In genomic region chrX:8263236-8263635, dm6 we compare ENCODE assay signal across 1 fruit fly cellular context.
TF ChIP-seq lines count a peak whose summit lies in the region.

No protein-coding gene starts in this region.

TF ChIP-seq in whole organism, embryonic, 481 proteins besides CTCF, POLR2A, EP300 and RAD21 (continued from another document):
- TF ChIP-seq Dad (GFP tag; optimal IDR thresholded peaks at IDR 0.05; lab: Kevin White, UChicago) = no peak
- no peak for TF ChIP-seq CG11398 (GFP tag; optimal IDR thresholded peaks at IDR 0.05; lab: Kevin White, UChicago)
- no peak for TF ChIP-seq CG14014 (GFP tag; IDR thresholded peaks at IDR 0.05; lab: Robert Waterston, UW)
- no peak for TF ChIP-seq pho (GFP tag; optimal IDR thresholded peaks at IDR 0.05; lab: Kevin White, UChicago)
- TF ChIP-seq CG34376 (GFP tag; optimal IDR thresholded peaks at IDR 0.05; lab: Kevin White, UChicago) = no peak
- TF ChIP-seq schlank (tag; optimal IDR thresholded peaks at IDR 0.05; lab: Kevin White, UChicago) = no peak
- TF ChIP-seq CG11085 (GFP tag; IDR thresholded peaks at IDR 0.05; lab: Robert Waterston, UW) = no peak
- no peak for TF ChIP-seq CG17359 (tag; optimal IDR thresholded peaks at IDR 0.05; lab: Kevin White, UChicago)
- no peak for TF ChIP-seq CG14710 (tag; optimal IDR thresholded peaks at IDR 0.05; lab: Kevin White, UChicago)
- TF ChIP-seq CG1024 (GFP tag; IDR thresholded peaks at IDR 0.05; lab: Robert Waterston, UW) = no peak
- no peak for TF ChIP-seq Stat92E (GFP tag; optimal IDR thresholded peaks at IDR 0.05; lab: Kevin White, UChicago)
- TF ChIP-seq CG2712 (tag; optimal IDR thresholded peaks at IDR 0.05; lab: Kevin White, UChicago) = no peak
- no peak for TF ChIP-seq Bgb (GFP tag; IDR thresholded peaks at IDR 0.05; lab: Robert Waterston, UW; ENCODE audit: partially characterized antibody)
- no peak for TF ChIP-seq ERR (GFP tag; optimal IDR thresholded peaks at IDR 0.05; lab: Kevin White, UChicago)
- TF ChIP-seq nmo (GFP tag; optimal IDR thresholded peaks at IDR 0.05; lab: Kevin White, UChicago) = no peak
- no peak for TF ChIP-seq CG31388 (GFP tag; optimal IDR thresholded peaks at IDR 0.05; lab: Kevin White, UChicago)
- no peak for TF ChIP-seq Hand (GFP tag; optimal IDR thresholded peaks at IDR 0.05; lab: Kevin White, UChicago)
- no peak for TF ChIP-seq Hsf (GFP tag; optimal IDR thresholded peaks at IDR 0.05; lab: Kevin White, UChicago)
- TF ChIP-seq Dip3 (GFP tag; optimal IDR thresholded peaks at IDR 0.05; lab: Kevin White, UChicago) = no peak
- no peak for TF ChIP-seq esg (GFP tag; conservative IDR thresholded peaks at IDR 0.05; lab: Robert Waterston, UW)
- TF ChIP-seq slp2 (GFP tag; optimal IDR thresholded peaks at IDR 0.05; lab: Kevin White, UChicago) = no peak
- no peak for TF ChIP-seq repo (GFP tag; optimal IDR thresholded peaks at IDR 0.05; lab: Kevin White, UChicago)
- TF ChIP-seq gem (tag; optimal IDR thresholded peaks at IDR 0.05; lab: Kevin White, UChicago) = peak; percentile 34
- peak; percentile 20 for TF ChIP-seq Sox102F (GFP tag; optimal IDR thresholded peaks at IDR 0.05; lab: Kevin White, UChicago)
- TF ChIP-seq Spps (tag; optimal IDR thresholded peaks at IDR 0.05; lab: Kevin White, UChicago) = no peak
- TF ChIP-seq H2.0 (GFP tag; IDR thresholded peaks at IDR 0.05; lab: Robert Waterston, UW) = no peak
- TF ChIP-seq ham (GFP tag; IDR thresholded peaks at IDR 0.05; lab: Robert Waterston, UW) = no peak
- no peak for TF ChIP-seq prd (optimal IDR thresholded peaks at IDR 0.05; lab: Kevin White, UChicago)
- TF ChIP-seq prd (GFP tag; IDR thresholded peaks at IDR 0.05; lab: Robert Waterston, UW) = peak; percentile 18; the same call in 1 of the 3 replicates
- no peak for TF ChIP-seq CG30431 (GFP tag; optimal IDR thresholded peaks at IDR 0.05; lab: Kevin White, UChicago)
- TF ChIP-seq eve (GFP tag; optimal IDR thresholded peaks at IDR 0.05; lab: Kevin White, UChicago) = no peak
- no peak for TF ChIP-seq CG8089 (GFP tag; optimal IDR thresholded peaks at IDR 0.05; lab: Kevin White, UChicago)
- no peak for TF ChIP-seq NC2β (GFP tag; optimal IDR thresholded peaks at IDR 0.05; lab: Kevin White, UChicago)
- no peak for TF ChIP-seq Fer2 (tag; optimal IDR thresholded peaks at IDR 0.05; lab: Kevin White, UChicago)
- no peak for TF ChIP-seq CG3065 (GFP tag; optimal IDR thresholded peaks at IDR 0.05; lab: Kevin White, UChicago)
- TF ChIP-seq CG10147 (GFP tag; optimal IDR thresholded peaks at IDR 0.05; lab: Kevin White, UChicago) = no peak
- TF ChIP-seq slou (GFP tag; optimal IDR thresholded peaks at IDR 0.05; lab: Kevin White, UChicago) = no peak
- no peak for TF ChIP-seq CG9727 (GFP tag; optimal IDR thresholded peaks at IDR 0.05; lab: Kevin White, UChicago)
- 0 out of 2 replicates have a peak, but pooled peaks have one; percentile 7 for TF ChIP-seq Oaz (GFP tag; IDR thresholded peaks at IDR 0.05; lab: Robert Waterston, UW)
- TF ChIP-seq CG11695 (GFP tag; IDR thresholded peaks at IDR 0.05; lab: Robert Waterston, UW) = no peak
- no peak for TF ChIP-seq luna (GFP tag; optimal IDR thresholded peaks at IDR 0.05; lab: Kevin White, UChicago)
- no peak for TF ChIP-seq HLH54F (GFP tag; optimal IDR thresholded peaks at IDR 0.05; lab: Kevin White, UChicago)
- no peak for TF ChIP-seq Fer1 (GFP tag; optimal IDR thresholded peaks at IDR 0.05; lab: Kevin White, UChicago)
- TF ChIP-seq CG16863 (GFP tag; optimal IDR thresholded peaks at IDR 0.05; lab: Kevin White, UChicago) = no peak
- no peak for TF ChIP-seq onecut (GFP tag; IDR thresholded peaks at IDR 0.05; lab: Robert Waterston, UW)
- TF ChIP-seq CG3838 (GFP tag; optimal IDR thresholded peaks at IDR 0.05; lab: Kevin White, UChicago) = no peak
- TF ChIP-seq CG13894 (tag; optimal IDR thresholded peaks at IDR 0.05; lab: Kevin White, UChicago) = no peak
- no peak for TF ChIP-seq az2 (GFP tag; optimal IDR thresholded peaks at IDR 0.05; lab: Kevin White, UChicago)
- TF ChIP-seq unpg (GFP tag; optimal IDR thresholded peaks at IDR 0.05; lab: Kevin White, UChicago) = no peak
- peak; percentile 43; the same call in 1 of the 2 replicates for TF ChIP-seq lmd (GFP tag; IDR thresholded peaks at IDR 0.05; lab: Robert Waterston, UW)
- no peak for TF ChIP-seq CG12769 (tag; optimal IDR thresholded peaks at IDR 0.05; lab: Kevin White, UChicago)
- peak; percentile 13 for TF ChIP-seq Oli (tag; optimal IDR thresholded peaks at IDR 0.05; lab: Kevin White, UChicago)
- TF ChIP-seq CG4617 (GFP tag; optimal IDR thresholded peaks at IDR 0.05; lab: Kevin White, UChicago; ENCODE audit: borderline replicate concordance) = no peak
- TF ChIP-seq Sin3A (optimal IDR thresholded peaks at IDR 0.05; lab: Kevin White, UChicago) = no peak
- TF ChIP-seq Sox100B (GFP tag; optimal IDR thresholded peaks at IDR 0.05; lab: Kevin White, UChicago) = no peak
- peak; percentile 12 for TF ChIP-seq CG9437 (GFP tag; optimal IDR thresholded peaks at IDR 0.05; lab: Kevin White, UChicago)
- TF ChIP-seq stwl (tag; optimal IDR thresholded peaks at IDR 0.05; lab: Kevin White, UChicago) = no peak
- no peak for TF ChIP-seq BEAF-32 (GFP tag; optimal IDR thresholded peaks at IDR 0.05; lab: Kevin White, UChicago)
- peak; percentile 25 for TF ChIP-seq dmrt99B (tag; optimal IDR thresholded peaks at IDR 0.05; lab: Kevin White, UChicago)
- TF ChIP-seq CkIIα-i1 (GFP tag; IDR thresholded peaks at IDR 0.05; lab: Robert Waterston, UW) = no peak
- TF ChIP-seq CG1647 (GFP tag; optimal IDR thresholded peaks at IDR 0.05; lab: Kevin White, UChicago) = no peak
- TF ChIP-seq lbe (GFP tag; optimal IDR thresholded peaks at IDR 0.05; lab: Kevin White, UChicago) = no peak
- TF ChIP-seq trh (GFP tag; optimal IDR thresholded peaks at IDR 0.05; lab: Kevin White, UChicago) = no peak
- TF ChIP-seq CG4707 (GFP tag; optimal IDR thresholded peaks at IDR 0.05; lab: Kevin White, UChicago) = no peak
- no peak for TF ChIP-seq CG3726 (GFP tag; IDR thresholded peaks at IDR 0.05; lab: Robert Waterston, UW)
- TF ChIP-seq sna (GFP tag; IDR thresholded peaks at IDR 0.05; lab: Robert Waterston, UW; ENCODE audit: partially characterized antibody) = no peak
- TF ChIP-seq ind (GFP tag; optimal IDR thresholded peaks at IDR 0.05; lab: Kevin White, UChicago) = peak; percentile 34
- no peak for TF ChIP-seq CG7928 (GFP tag; optimal IDR thresholded peaks at IDR 0.05; lab: Kevin White, UChicago)
- TF ChIP-seq gsb-n (tag; optimal IDR thresholded peaks at IDR 0.05; lab: Kevin White, UChicago) = no peak
- TF ChIP-seq CG15479 (GFP tag; optimal IDR thresholded peaks at IDR 0.05; lab: Kevin White, UChicago) = no peak
- TF ChIP-seq CG18599 (GFP tag; optimal IDR thresholded peaks at IDR 0.05; lab: Kevin White, UChicago) = no peak
- no peak for TF ChIP-seq CHES-1-like (GFP tag; optimal IDR thresholded peaks at IDR 0.05; lab: Kevin White, UChicago)
- no peak for TF ChIP-seq hb (GFP tag; IDR thresholded peaks at IDR 0.05; lab: Robert Waterston, UW; ENCODE audit: partially characterized antibody)
- no peak for TF ChIP-seq CG43689 (GFP tag; IDR thresholded peaks at IDR 0.05; lab: Robert Waterston, UW)
- TF ChIP-seq lov (optimal IDR thresholded peaks at IDR 0.05; lab: Kevin White, UChicago) = no peak
- TF ChIP-seq lov (GFP tag; IDR thresholded peaks at IDR 0.05; lab: Robert Waterston, UW) = no peak
- TF ChIP-seq h (optimal IDR thresholded peaks at IDR 0.05; lab: Kevin White, UChicago) = no peak
- peak; percentile 43 for TF ChIP-seq CG11504 (tag; optimal IDR thresholded peaks at IDR 0.05; lab: Kevin White, UChicago)
- no peak for TF ChIP-seq caup (GFP tag; optimal IDR thresholded peaks at IDR 0.05; lab: Kevin White, UChicago; ENCODE audit: severe bottlenecking)
- TF ChIP-seq CG15269 (tag; optimal IDR thresholded peaks at IDR 0.05; lab: Kevin White, UChicago) = peak; percentile 38
- TF ChIP-seq maf-S (GFP tag; optimal IDR thresholded peaks at IDR 0.05; lab: Kevin White, UChicago) = no peak
- TF ChIP-seq Hr51 (GFP tag; optimal IDR thresholded peaks at IDR 0.05; lab: Kevin White, UChicago) = peak in 1 of 2 experiments; percentile 30
- no peak for TF ChIP-seq cas (GFP tag; IDR thresholded peaks at IDR 0.05; lab: Robert Waterston, UW)
- peak; percentile 37; the same call in 1 of the 3 replicates for TF ChIP-seq dysf (GFP tag; IDR thresholded peaks at IDR 0.05; lab: Robert Waterston, UW)
- TF ChIP-seq CG2202 (tag; optimal IDR thresholded peaks at IDR 0.05; lab: Kevin White, UChicago) = no peak
- TF ChIP-seq slbo (GFP tag; IDR thresholded peaks at IDR 0.05; lab: Robert Waterston, UW) = peak; percentile 37
- TF ChIP-seq CG10462 (GFP tag; optimal IDR thresholded peaks at IDR 0.05; lab: Kevin White, UChicago) = no peak
- no peak for TF ChIP-seq CG2116 (GFP tag; optimal IDR thresholded peaks at IDR 0.05; lab: Kevin White, UChicago)
- no peak for TF ChIP-seq CG11093 (GFP tag; IDR thresholded peaks at IDR 0.05; lab: Robert Waterston, UW)
- no peak for TF ChIP-seq bcd (GFP tag; optimal IDR thresholded peaks at IDR 0.05; lab: Kevin White, UChicago)
- no peak for TF ChIP-seq Doc3 (GFP tag; IDR thresholded peaks at IDR 0.05; lab: Robert Waterston, UW; ENCODE audit: partially characterized antibody)
- TF ChIP-seq Nf-YA (GFP tag; IDR thresholded peaks at IDR 0.05; lab: Robert Waterston, UW) = no peak
- TF ChIP-seq CG9215 (GFP tag; IDR thresholded peaks at IDR 0.05; lab: Robert Waterston, UW) = no peak
- no peak for TF ChIP-seq Kr (GFP tag; optimal IDR thresholded peaks at IDR 0.05; lab: Kevin White, UChicago)
- no peak for TF ChIP-seq trem (tag; optimal IDR thresholded peaks at IDR 0.05; lab: Kevin White, UChicago)
- TF ChIP-seq CG12744 (GFP tag; optimal IDR thresholded peaks at IDR 0.05; lab: Kevin White, UChicago) = no peak
- TF ChIP-seq otp (GFP tag; IDR thresholded peaks at IDR 0.05; lab: Robert Waterston, UW) = no peak
- TF ChIP-seq Myb (GFP tag; optimal IDR thresholded peaks at IDR 0.05; lab: Kevin White, UChicago) = no peak
- TF ChIP-seq btn (GFP tag; optimal IDR thresholded peaks at IDR 0.05; lab: Kevin White, UChicago) = no peak
- no peak for TF ChIP-seq emc (GFP tag; optimal IDR thresholded peaks at IDR 0.05; lab: Kevin White, UChicago)
- TF ChIP-seq sisA (GFP tag; IDR thresholded peaks at IDR 0.05; lab: Robert Waterston, UW) = 0 out of 2 replicates have a peak, but pooled peaks have one; percentile 27
- peak; percentile 21 for TF ChIP-seq CG30403 (GFP tag; optimal IDR thresholded peaks at IDR 0.05; lab: Kevin White, UChicago)
- TF ChIP-seq CG8281 (tag; optimal IDR thresholded peaks at IDR 0.05; lab: Kevin White, UChicago) = no peak
- no peak for TF ChIP-seq CG17912 (GFP tag; optimal IDR thresholded peaks at IDR 0.05; lab: Kevin White, UChicago)
- TF ChIP-seq psq (GFP tag; optimal IDR thresholded peaks at IDR 0.05; lab: Kevin White, UChicago) = no peak
- no peak for TF ChIP-seq CG14050 (GFP tag; IDR thresholded peaks at IDR 0.05; lab: Robert Waterston, UW)
- TF ChIP-seq CG1832 (GFP tag; optimal IDR thresholded peaks at IDR 0.05; lab: Kevin White, UChicago) = no peak
- TF ChIP-seq Atf-2 (GFP tag; optimal IDR thresholded peaks at IDR 0.05; lab: Kevin White, UChicago) = no peak
- no peak for TF ChIP-seq CG18619 (GFP tag; optimal IDR thresholded peaks at IDR 0.05; lab: Kevin White, UChicago)
- TF ChIP-seq CG1603 (tag; optimal IDR thresholded peaks at IDR 0.05; lab: Kevin White, UChicago) = no peak
- no peak for TF ChIP-seq tin (GFP tag; optimal IDR thresholded peaks at IDR 0.05; lab: Kevin White, UChicago)
- peak; percentile 14 for TF ChIP-seq CG2120 (GFP tag; optimal IDR thresholded peaks at IDR 0.05; lab: Kevin White, UChicago)
- no peak for TF ChIP-seq CG9876 (GFP tag; optimal IDR thresholded peaks at IDR 0.05; lab: Kevin White, UChicago)
- TF ChIP-seq CG32767 (GFP tag; IDR thresholded peaks at IDR 0.05; lab: Robert Waterston, UW) = no peak
- no peak for TF ChIP-seq bbx (GFP tag; IDR thresholded peaks at IDR 0.05; lab: Robert Waterston, UW; ENCODE audit: partially characterized antibody)
